Fruit fly (Drosophila melanogaster) whole organism, embryonic: Measurements from ENCODE around the gene hd.

Experiments
- Antp ChIP-seq: fragments of 200-800 bp; sonication (Bioruptor generic); optimal IDR thresholded peaks from 3 replicates; lab custom pipeline; 2016; ENCODE audit warnings: missing biosample characterization, missing genetic modification characterization
- Bdp1 ChIP-seq: fragments of 200-800 bp; sonication (Bioruptor generic); optimal IDR thresholded peaks from 3 replicates; lab custom pipeline; 2016; ENCODE audit warnings: missing biosample characterization, missing genetic modification characterization
- Blimp-1 ChIP-seq: fragments of 200-800 bp; sonication (Bioruptor generic); optimal IDR thresholded peaks from 3 replicates; lab custom pipeline; 2018; ENCODE audit warnings: missing biosample characterization, missing genetic modification characterization, mild to moderate bottlenecking, moderate library complexity, missing genetic modification reagents
- CG15073 ChIP-seq: fragments of 200-800 bp; sonication (Bioruptor generic); optimal IDR thresholded peaks from 2 replicates; lab custom pipeline; 2016; ENCODE audit warnings: missing biosample characterization, missing genetic modification characterization
- CG15514 ChIP-seq: fragments of 200-800 bp; sonication (Bioruptor generic); optimal IDR thresholded peaks from 3 replicates; lab custom pipeline; 2017; ENCODE audit warnings: missing biosample characterization, missing genetic modification characterization, mild to moderate bottlenecking, moderate library complexity, missing genetic modification reagents
- CG16813 ChIP-seq: fragments of 200-800 bp; sonication (Bioruptor generic); IDR thresholded peaks from 3 replicates; pipeline ENCODE4 v1.3.6; 2022; ENCODE audit warnings: missing biosample characterization, missing genetic modification characterization; ENCODE audit not compliant: partially characterized antibody
- CG32767 ChIP-seq: fragments of 200-800 bp; sonication (Bioruptor generic); IDR thresholded peaks from 2 replicates; pipeline ENCODE4 v1.3.6; 2022; ENCODE audit warnings: missing biosample characterization, missing genetic modification characterization
- CG42726 ChIP-seq: fragments of 200-800 bp; sonication (Bioruptor generic); IDR thresholded peaks from 2 replicates; pipeline ENCODE4 v1.3.6; 2022; ENCODE audit warnings: missing biosample characterization, missing genetic modification characterization; ENCODE audit not compliant: partially characterized antibody
- CG4820 ChIP-seq: fragments of 200-800 bp; sonication (Bioruptor generic); optimal IDR thresholded peaks from 3 replicates; lab custom pipeline; 2016; ENCODE audit warnings: missing biosample characterization, missing genetic modification characterization
- CG6272 ChIP-seq: fragments of 200-800 bp; sonication (Bioruptor generic); IDR thresholded peaks from 2 replicates; pipeline ENCODE4 v1.3.6; 2022; ENCODE audit warnings: missing biosample characterization, missing genetic modification characterization
- CG6791 ChIP-seq: fragments of 200-800 bp; sonication (Bioruptor generic); IDR thresholded peaks from 3 replicates; pipeline ENCODE4 v1.3.6; 2022; ENCODE audit warnings: missing biosample characterization, missing genetic modification characterization; ENCODE audit not compliant: partially characterized antibody
- CG7556 ChIP-seq: fragments of 200-800 bp; sonication (Bioruptor generic); optimal IDR thresholded peaks from 2 replicates; lab custom pipeline; 2017; ENCODE audit warnings: missing biosample characterization, mild to moderate bottlenecking, missing genetic modification characterization
- CG8290 ChIP-seq, 3 experiments: fragments of 200-800 bp; sonication (Bioruptor generic); optimal IDR thresholded peaks; 2 replicates each; lab custom pipeline; 2016 to 2019; ENCODE audit warnings: missing biosample characterization in 3 of 3, missing genetic modification characterization in 3 of 3, mild to moderate bottlenecking in 2 of 3, moderate library complexity in 1 of 3
- Dp ChIP-seq: fragments of 200-800 bp; sonication (Bioruptor generic); optimal IDR thresholded peaks from 2 replicates; lab custom pipeline; 2018; ENCODE audit warnings: missing biosample characterization, mild to moderate bottlenecking, missing genetic modification characterization, moderate library complexity
- Jarid2 ChIP-seq: fragments of 200-800 bp; sonication (Bioruptor generic); optimal IDR thresholded peaks from 3 replicates; lab custom pipeline; 2017; ENCODE audit warnings: mild to moderate bottlenecking, missing biosample characterization, missing genetic modification reagents, missing genetic modification characterization
- MBD-R2 ChIP-seq: fragments of 200-800 bp; sonication (Bioruptor generic); IDR thresholded peaks from 2 replicates; pipeline ENCODE4 v1.3.6; 2022; ENCODE audit warnings: missing biosample characterization, missing genetic modification characterization
- MESR4 ChIP-seq: fragments of 200-800 bp; sonication (Bioruptor generic); optimal IDR thresholded peaks from 2 replicates; lab custom pipeline; 2018; ENCODE audit warnings: missing biosample characterization, mild to moderate bottlenecking, missing genetic modification characterization, moderate library complexity
- Med ChIP-seq: fragments of 200-800 bp; sonication (Bioruptor generic); peaks from one replicate; lab custom pipeline; 2016; ENCODE audit warnings: missing biosample characterization, missing genetic modification characterization, mild to moderate bottlenecking, inconsistent platforms, moderate library complexity
- Oli ChIP-seq: fragments of 200-800 bp; sonication (Bioruptor generic); optimal IDR thresholded peaks from 2 replicates; lab custom pipeline; 2018; ENCODE audit warnings: missing biosample characterization, mild to moderate bottlenecking, missing genetic modification characterization, moderate library complexity
- Opbp ChIP-seq: fragments of 200-800 bp; sonication (Bioruptor generic); IDR thresholded peaks from 3 replicates; pipeline ENCODE4 v1.3.6; 2022; ENCODE audit warnings: missing biosample characterization, missing genetic modification characterization; ENCODE audit not compliant: partially characterized antibody
- Rx ChIP-seq: fragments of 200-800 bp; sonication (Bioruptor generic); IDR thresholded peaks from 2 replicates; pipeline ENCODE4 v1.3.6; 2022; ENCODE audit warnings: missing biosample characterization, missing genetic modification characterization
- Six4 ChIP-seq: fragments of 200-800 bp; sonication (Bioruptor generic); optimal IDR thresholded peaks from 2 replicates; lab custom pipeline; 2016; ENCODE audit warnings: missing biosample characterization, missing genetic modification characterization
- amos ChIP-seq: fragments of 200-800 bp; sonication (Bioruptor generic); IDR thresholded peaks from 2 replicates; pipeline ENCODE4 v1.3.6; 2022; ENCODE audit warnings: missing biosample characterization, missing genetic modification characterization; ENCODE audit not compliant: partially characterized antibody
- ato ChIP-seq: fragments of 200-800 bp; sonication (Bioruptor generic); IDR thresholded peaks from 2 replicates; pipeline ENCODE4 v1.3.6; 2022; ENCODE audit warnings: missing biosample characterization, missing genetic modification characterization; ENCODE audit not compliant: partially characterized antibody
- chinmo ChIP-seq: fragments of 200-800 bp; sonication (Bioruptor generic); IDR thresholded peaks from 4 replicates; pipeline ENCODE4 v1.3.6; 2022; ENCODE audit warnings: missing biosample characterization, missing genetic modification characterization; ENCODE audit not compliant: partially characterized antibody
- croc ChIP-seq: fragments of 200-800 bp; sonication (Bioruptor generic); conservative IDR thresholded peaks from 3 replicates; pipeline ENCODE4 v1.3.6; 2022; ENCODE audit warnings: missing biosample characterization, missing genetic modification characterization
- crp ChIP-seq, 2 experiments: fragments of 200-800 bp; sonication (Bioruptor generic); optimal IDR thresholded peaks; 2 replicates in 1 of 2; 3 replicates in 1 of 2; lab custom pipeline; 2017; ENCODE audit warnings: missing biosample characterization in 2 of 2, missing genetic modification characterization in 2 of 2, mild to moderate bottlenecking in 1 of 2, moderate library complexity in 1 of 2
- ewg ChIP-seq: fragments of 200-800 bp; sonication (Bioruptor generic); optimal IDR thresholded peaks from 3 replicates; lab custom pipeline; 2017; ENCODE audit warnings: mild to moderate bottlenecking, missing biosample characterization, missing genetic modification reagents, missing genetic modification characterization
- knrl ChIP-seq: fragments of 200-800 bp; sonication (Bioruptor generic); IDR thresholded peaks from 3 replicates; pipeline ENCODE4 v1.3.6; 2022; ENCODE audit warnings: missing biosample characterization, missing genetic modification characterization; ENCODE audit not compliant: partially characterized antibody
- nerfin-2 ChIP-seq: fragments of 200-800 bp; sonication (Bioruptor generic); IDR thresholded peaks from 2 replicates; pipeline ENCODE4 v1.3.6; 2022; ENCODE audit warnings: missing biosample characterization, missing genetic modification characterization; ENCODE audit not compliant: partially characterized antibody
- nom ChIP-seq: fragments of 200-800 bp; sonication (Bioruptor generic); optimal IDR thresholded peaks from 2 replicates; lab custom pipeline; 2017; ENCODE audit warnings: missing biosample characterization, missing genetic modification characterization, mild to moderate bottlenecking, moderate library complexity, missing genetic modification reagents
- onecut ChIP-seq: fragments of 200-800 bp; sonication (Bioruptor generic); IDR thresholded peaks from 2 replicates; pipeline ENCODE4 v1.3.6; 2022; ENCODE audit warnings: missing biosample characterization, missing genetic modification characterization
- peb ChIP-seq: fragments of 200-800 bp; sonication (Bioruptor generic); IDR thresholded peaks from 2 replicates; pipeline ENCODE4 v1.3.6; 2022; ENCODE audit warnings: missing biosample characterization, missing genetic modification characterization
- pzg ChIP-seq: fragments of 200-800 bp; sonication (Bioruptor generic); optimal IDR thresholded peaks from 3 replicates; lab custom pipeline; 2018; ENCODE audit warnings: missing biosample characterization, mild to moderate bottlenecking, missing genetic modification characterization, moderate library complexity
- scrt ChIP-seq: fragments of 200-800 bp; sonication (Bioruptor generic); optimal IDR thresholded peaks from 2 replicates; lab custom pipeline; 2018; ENCODE audit warnings: missing biosample characterization, mild to moderate bottlenecking, missing genetic modification characterization, moderate library complexity
- sens ChIP-seq: fragments of 200-800 bp; sonication (Bioruptor generic); peaks from one replicate; lab custom pipeline; 2016; ENCODE audit warnings: missing biosample characterization, missing genetic modification characterization
- seq ChIP-seq: fragments of 200-800 bp; sonication (Bioruptor generic); IDR thresholded peaks from 2 replicates; pipeline ENCODE4 v1.3.6; 2022; ENCODE audit warnings: missing biosample characterization, missing genetic modification characterization
- slou ChIP-seq: fragments of 200-800 bp; sonication (Bioruptor generic); optimal IDR thresholded peaks from 3 replicates; lab custom pipeline; 2016; ENCODE audit warnings: missing biosample characterization, missing genetic modification characterization
- unc-4 ChIP-seq: fragments of 200-800 bp; sonication (Bioruptor generic); IDR thresholded peaks from 2 replicates; pipeline ENCODE4 v1.3.6; 2022; ENCODE audit warnings: missing biosample characterization, missing genetic modification characterization; ENCODE audit not compliant: partially characterized antibody
- vnd ChIP-seq: fragments of 200-800 bp; sonication (Bioruptor generic); IDR thresholded peaks from 3 replicates; pipeline ENCODE4 v1.3.6; 2022; ENCODE audit warnings: missing biosample characterization, missing genetic modification characterization; ENCODE audit not compliant: partially characterized antibody
- zen2 ChIP-seq: fragments of 200-800 bp; sonication (Bioruptor generic); IDR thresholded peaks from 3 replicates; pipeline ENCODE4 v1.3.6; 2022; ENCODE audit warnings: missing biosample characterization, missing genetic modification characterization; ENCODE audit not compliant: partially characterized antibody

Gene hd

dm6 chr3R:5387996-5388395, 13.2 kb upstream of the hd start:
- 0 out of 3 replicates have a peak, but pooled peaks have one; percentile 42 for TF ChIP-seq Opbp (GFP tag; lab: Robert Waterston, UW)
- TF ChIP-seq CG7556 (GFP tag; lab: Kevin White, UChicago): no peak
- no peak for TF ChIP-seq Six4
- TF ChIP-seq knrl (GFP tag; lab: Robert Waterston, UW): 0 out of 3 replicates have a peak, but pooled peaks have one; percentile 15
- TF ChIP-seq CG42726 (GFP tag; lab: Robert Waterston, UW): 0 out of 2 replicates have a peak, but pooled peaks have one; percentile 9
- 0 out of 2 replicates have a peak, but pooled peaks have one; percentile 36 for TF ChIP-seq unc-4 (GFP tag; lab: Robert Waterston, UW)
- TF ChIP-seq CG4820 (GFP tag; lab: Kevin White, UChicago): no peak
- TF ChIP-seq seq (GFP tag; lab: Robert Waterston, UW): peak; percentile 36; the same call in 1 of the 2 replicates
- peak in 1 of 2 experiments; percentile 26 for TF ChIP-seq crp (GFP tag; optimal IDR thresholded peaks at IDR 0.05; lab: Kevin White, UChicago)
- no peak for TF ChIP-seq Blimp-1 (GFP tag; lab: Kevin White, UChicago)
- TF ChIP-seq chinmo (GFP tag; lab: Robert Waterston, UW): 0 out of 4 replicates have a peak, but pooled peaks have one; percentile 77
- TF ChIP-seq ato: 0 out of 2 replicates have a peak, but pooled peaks have one; percentile 17
- peak; percentile 12; the same call in 1 of the 3 replicates for TF ChIP-seq CG16813
- peak; percentile 31; the same call in 1 of the 2 replicates for TF ChIP-seq amos (GFP tag; lab: Robert Waterston, UW)
- peak; percentile 93 for TF ChIP-seq Bdp1 (GFP tag; lab: Kevin White, UChicago)
- TF ChIP-seq CG8290 (GFP tag; optimal IDR thresholded peaks at IDR 0.05; lab: Kevin White, UChicago): no peak
- no peak for TF ChIP-seq CG8290 (tag; optimal IDR thresholded peaks at IDR 0.05; lab: Kevin White, UChicago)
- peak; percentile 47; the same call in 1 of the 3 replicates for TF ChIP-seq CG6791 (GFP tag; lab: Robert Waterston, UW)
- no peak for TF ChIP-seq CG15073
- 0 out of 2 replicates have a peak, but pooled peaks have one; percentile 21 for TF ChIP-seq nerfin-2
- TF ChIP-seq ewg (GFP tag; lab: Kevin White, UChicago): peak; percentile 81

dm6 chr3R:5387564-5387963, 12.8 kb upstream of the hd start, which contains the start of gene CG14668:
CG14668 (minus strand) TSS chr3R:5387664.
- TF ChIP-seq Antp (GFP tag; lab: Kevin White, UChicago) (no peak), sens (GFP tag; lab: Kevin White, UChicago) (peak; percentile 20)

- TF ChIP-seq vnd (GFP tag; lab: Robert Waterston, UW) (no peak), Rx (0 out of 2 replicates have a peak, but pooled peaks have one; percentile 10), croc (GFP tag; lab: Robert Waterston, UW) (no peak), zen2 (GFP tag; lab: Robert Waterston, UW) (0 out of 3 replicates have a peak, but pooled peaks have one; percentile 15), nom (peak; percentile 8), peb (no peak)
Measured at dm6 chr3R:5385761-5386160, 11.0 kb upstream of the hd start.

dm6 chr3R:5376612-5377011, 1.9 kb upstream of the hd start, which contains the start of gene 7B2:
7B2 (plus strand) TSS chr3R:5376780.
- TF ChIP-seq onecut (GFP tag; lab: Robert Waterston, UW) (peak; percentile 97), unc-4 (GFP tag; lab: Robert Waterston, UW) (no peak), sens (GFP tag; lab: Kevin White, UChicago) (no peak), Dp (GFP tag; lab: Kevin White, UChicago) (peak; percentile 2), CG15514 (GFP tag; lab: Kevin White, UChicago) (peak; percentile 8), Med (GFP tag; lab: Kevin White, UChicago) (peak; percentile 23), MESR4 (peak; percentile 16), slou (no peak), CG32767 (GFP tag; lab: Robert Waterston, UW) (peak; percentile 16; the same call in 1 of the 2 replicates), scrt (peak; percentile 98), CG6272 (no peak), Oli (tag; lab: Kevin White, UChicago) (no peak), Jarid2 (GFP tag; lab: Kevin White, UChicago) (no peak), pzg (GFP tag; lab: Kevin White, UChicago) (peak; percentile 17), MBD-R2 (GFP tag; lab: Robert Waterston, UW) (peak; percentile 13; the same call in 1 of the 2 replicates), ewg (GFP tag; lab: Kevin White, UChicago) (peak; percentile 89)
